Worm (Caenorhabditis elegans): Measurements from ENCODE around the gene dcr-1.

Gene dcr-1

ce11 chrIII:8022077-8022476 is 58.0 kb downstream of the dcr-1 start, which contains the start of gene F44B9.2 (continued):
- TF ChIP-seq C16A3.4 (tag; optimal IDR thresholded peaks at IDR 0.05) (no peak), fos-1 (tag; optimal IDR thresholded peaks at IDR 0.05) (no peak), lin-14 (GFP tag; optimal IDR thresholded peaks at IDR 0.05) (peak; percentile 61), ces-1 (GFP tag; optimal IDR thresholded peaks at IDR 0.05) (no peak), nhr-19 (GFP tag; conservative IDR thresholded peaks at IDR 0.05) (no peak), fkh-10 (GFP tag; optimal IDR thresholded peaks at IDR 0.05) (no peak)

Data from whole organism, L1 larva.